Worm (Caenorhabditis elegans) whole organism, L3 larva: ENCODE results near the gene F11C1.9.

Source experiments
- ceh-82 ChIP-seq: fragments of 150-350 bp; optimal IDR thresholded peaks from 2 replicates; lab custom pipeline; 2014; ENCODE audit warnings: missing biosample characterization, missing genetic modification characterization
- egl-27 ChIP-seq: sonication (generic microtip); optimal IDR thresholded peaks from 4 replicates; lab custom pipeline; 2017; ENCODE audit warnings: missing biosample characterization, missing genetic modification reagents, missing genetic modification characterization
- egl-5 ChIP-seq: fragments of 150-350 bp; optimal IDR thresholded peaks from 2 replicates; lab custom pipeline; 2017; ENCODE audit warnings: missing biosample characterization, missing genetic modification reagents, missing genetic modification characterization, inconsistent platforms
- elt-3 ChIP-seq, 3 experiments: fragments of 150-350 bp in 1 of 3; sonication (generic microtip) in 2 of 3; optimal IDR thresholded peaks; 2 replicates in 2 of 3; 4 replicates in 1 of 3; lab custom pipeline; 2014 to 2017; ENCODE audit warnings: missing biosample characterization in 3 of 3, missing genetic modification characterization in 3 of 3
- fkh-10 ChIP-seq: sonication (generic microtip); optimal IDR thresholded peaks from 2 replicates; lab custom pipeline; 2017; ENCODE audit warnings: missing biosample characterization, missing genetic modification reagents, missing genetic modification characterization
- fos-1 ChIP-seq: fragments of 150-350 bp; optimal IDR thresholded peaks from 2 replicates; lab custom pipeline; 2014; ENCODE audit warnings: missing biosample characterization, missing genetic modification characterization
- jun-1 ChIP-seq: fragments of 150-350 bp; optimal IDR thresholded peaks from 2 replicates; lab custom pipeline; 2014; ENCODE audit warnings: missing biosample characterization, missing genetic modification reagents, missing genetic modification characterization
- mdl-1 ChIP-seq: fragments of 150-350 bp; optimal IDR thresholded peaks from 2 replicates; lab custom pipeline; 2014; ENCODE audit warnings: missing biosample characterization, missing genetic modification characterization
- nfya-1 ChIP-seq: sonication (generic microtip); optimal IDR thresholded peaks from 2 replicates; lab custom pipeline; 2017; ENCODE audit warnings: missing genetic modification characterization, mild to moderate bottlenecking, missing compliant biosample characterization, antibody characterized with exemption, moderate library complexity; ENCODE audit not compliant: insufficient read depth
- nhr-11 ChIP-seq: fragments of 150-350 bp; optimal IDR thresholded peaks from 2 replicates; lab custom pipeline; 2014; ENCODE audit warnings: missing biosample characterization, missing genetic modification characterization
- nhr-12 ChIP-seq: fragments of 150-350 bp; optimal IDR thresholded peaks from 2 replicates; lab custom pipeline; 2014; ENCODE audit warnings: missing biosample characterization, missing genetic modification characterization
- nhr-28 ChIP-seq: fragments of 150-350 bp; optimal IDR thresholded peaks from 2 replicates; lab custom pipeline; 2014; ENCODE audit warnings: missing biosample characterization, missing genetic modification characterization
- nhr-76 ChIP-seq: fragments of 150-350 bp; sonication (generic microtip); optimal IDR thresholded peaks from 5 replicates; lab custom pipeline; 2014; ENCODE audit warnings: missing biosample characterization, missing genetic modification characterization
- zag-1 ChIP-seq: fragments of 150-350 bp; optimal IDR thresholded peaks from 2 replicates; lab custom pipeline; 2014; ENCODE audit warnings: missing biosample characterization, missing genetic modification characterization

DNA sequence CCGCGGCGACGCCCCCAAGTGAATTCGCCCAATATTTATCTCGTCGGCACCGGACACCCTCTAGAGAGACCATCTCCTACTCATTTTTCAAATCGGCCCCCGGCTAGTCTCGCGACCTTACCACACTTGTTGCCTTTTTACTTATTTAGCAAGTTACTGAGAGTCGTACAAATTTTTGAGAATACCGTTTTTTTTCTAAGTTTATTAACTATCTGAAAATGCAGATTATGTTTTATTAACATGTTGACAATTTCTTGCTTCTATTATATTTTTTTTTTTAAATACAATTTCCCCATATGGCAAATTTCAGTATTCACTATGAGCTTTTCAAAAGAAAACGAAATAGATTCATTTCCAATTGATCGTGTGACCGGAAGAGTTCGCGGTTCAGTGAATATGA, 577 bp downstream of the F11C1.9 start, which contains the start of the genes F11C1.4 and F11C1.10:
- TF ChIP-seq elt-3 (tag; optimal IDR thresholded peaks at IDR 0.05; lab: Kevin White, UChicago) (no peak), nhr-28 (tag; lab: Kevin White, UChicago) (no peak), nfya-1 (tag; lab: Kevin White, UChicago) (no peak), zag-1 (tag; lab: Kevin White, UChicago) (no peak), nhr-76 (no peak), nhr-12 (tag; lab: Kevin White, UChicago) (no peak), egl-5 (no peak), fos-1 (tag; lab: Kevin White, UChicago) (no peak), fkh-10 (GFP tag; lab: Kevin White, UChicago) (no peak), nhr-11 (no peak), mdl-1 (tag; lab: Kevin White, UChicago) (no peak), egl-27 (tag; lab: Kevin White, UChicago) (no peak), ceh-82 (no peak), jun-1 (no peak)
